Fruit fly (Drosophila melanogaster): ENCODE data around the gene ovm.

- TF ChIP-seq rn (GFP tag; IDR thresholded peaks at IDR 0.05) (no peak), CG34367 (tag; optimal IDR thresholded peaks at IDR 0.05) (peak; percentile 34), CG12605 (GFP tag; IDR thresholded peaks at IDR 0.05) (peak; percentile 71), CG10348 (GFP tag; IDR thresholded peaks at IDR 0.05) (no peak), Pif1B (GFP tag; optimal IDR thresholded peaks at IDR 0.05) (peak; percentile 13), Pif1A (GFP tag; optimal IDR thresholded peaks at IDR 0.05) (peak; percentile 17), EcR (GFP tag; optimal IDR thresholded peaks at IDR 0.05) (peak; percentile 35), CG17806 (tag; optimal IDR thresholded peaks at IDR 0.05) (no peak), CG32121 (GFP tag; IDR thresholded peaks at IDR 0.05) (no peak), CG8159 (tag; optimal IDR thresholded peaks at IDR 0.05) (no peak)
Observed at dm6 chr2L:131466-132270, 9.1 kb downstream of the ovm start, which contains the start of gene Gs1.
